Worm (Caenorhabditis elegans): ENCODE measurements around the gene enri-2.

The enri-2 gene

DNA sequence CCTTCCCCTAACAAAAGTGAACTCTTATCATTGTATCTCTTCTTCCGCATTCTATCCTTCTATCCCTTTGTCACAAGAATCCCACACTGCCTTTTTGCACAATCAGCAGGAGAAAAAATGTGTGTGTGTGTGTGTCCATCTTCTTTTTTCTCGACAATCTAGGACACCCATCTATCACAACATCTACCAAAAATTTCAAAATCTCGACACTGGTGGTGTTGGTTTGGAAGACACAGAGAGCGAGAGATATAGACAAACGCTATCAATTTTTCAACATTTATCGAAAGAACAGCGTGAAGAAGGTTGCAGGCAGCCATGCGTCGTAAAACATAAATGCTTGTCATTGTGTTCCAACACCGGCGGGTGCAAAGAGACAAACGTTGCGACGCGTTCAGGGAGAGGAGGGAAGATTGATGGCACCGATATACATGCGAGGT lies 36.8 kb upstream of the enri-2 start (continued):
- TF ChIP-seq php-3 (GFP tag; IDR thresholded peaks at IDR 0.05) (no peak), ZK337.2 (GFP tag; IDR thresholded peaks at IDR 0.05) (no peak), hif-1 (tag; optimal IDR thresholded peaks at IDR 0.05) (peak in 1 of 2 experiments; percentile 7), dpl-1 (GFP tag; optimal IDR thresholded peaks at IDR 0.05) (peak; percentile 20), unc-39 (tag; optimal IDR thresholded peaks at IDR 0.05) (no peak), F44E2.7 (GFP tag; IDR thresholded peaks at IDR 0.05) (no peak), zip-11 (GFP tag; IDR thresholded peaks at IDR 0.05) (no peak), lin-15B (tag; optimal IDR thresholded peaks at IDR 0.05) (no peak), mxl-3 (GFP tag; optimal IDR thresholded peaks at IDR 0.05) (peak; percentile 70), lin-39 (tag; optimal IDR thresholded peaks at IDR 0.05) (no peak), unc-62 (GFP tag; optimal IDR thresholded peaks at IDR 0.05 in 1 of 2) (peak in 1 of 2 experiments; percentile 100), unc-62 (tag; optimal IDR thresholded peaks at IDR 0.05) (no peak), nhr-42 (GFP tag; IDR thresholded peaks at IDR 0.05) (no peak), spr-3 (GFP tag; optimal IDR thresholded peaks at IDR 0.05) (no peak), lin-38 (GFP tag; IDR thresholded peaks at IDR 0.05) (no peak), daf-12 (tag; optimal IDR thresholded peaks at IDR 0.05) (no peak), Y75B8A.6 (GFP tag; IDR thresholded peaks at IDR 0.05) (no peak), aha-1 (tag) (no peak), mxl-2 (GFP tag; conservative IDR thresholded peaks at IDR 0.05) (no peak), duxl-1 (tag; optimal IDR thresholded peaks at IDR 0.05; ENCODE audit: poor library complexity) (no peak), zfp-3 (GFP tag; conservative IDR thresholded peaks at IDR 0.05) (no peak), ceh-28 (tag; optimal IDR thresholded peaks at IDR 0.05) (no peak), Y48G9A.11 (GFP tag; IDR thresholded peaks at IDR 0.05) (no peak), madf-9 (GFP tag; conservative IDR thresholded peaks at IDR 0.05) (no peak), daf-8 (GFP tag; IDR thresholded peaks at IDR 0.05) (no peak), D1046.2 (GFP tag; IDR thresholded peaks at IDR 0.05) (no peak), nhr-77 (tag; optimal IDR thresholded peaks at IDR 0.05) (peak; percentile 17), zag-1 (tag; optimal IDR thresholded peaks at IDR 0.05) (no peak), mdl-1 (tag; optimal IDR thresholded peaks at IDR 0.05) (peak in 1 of 2 experiments; percentile 61), nhr-6 (tag; optimal IDR thresholded peaks at IDR 0.05) (no peak), zip-2 (tag; optimal IDR thresholded peaks at IDR 0.05) (no peak), madf-5 (GFP tag; IDR thresholded peaks at IDR 0.05) (no peak), nhr-48 (tag; optimal IDR thresholded peaks at IDR 0.05) (peak; percentile 39), R02D3.7 (tag; optimal IDR thresholded peaks at IDR 0.05) (no peak), nhr-11 (tag; optimal IDR thresholded peaks at IDR 0.05) (peak; percentile 83), nhr-237 (tag; optimal IDR thresholded peaks at IDR 0.05) (no peak), aly-2 (tag; optimal IDR thresholded peaks at IDR 0.05) (no peak), lin-13 (GFP tag; optimal IDR thresholded peaks at IDR 0.05) (no peak), ctbp-1 (GFP tag; IDR thresholded peaks at IDR 0.05) (no peak), mep-1 (tag; optimal IDR thresholded peaks at IDR 0.05) (peak; percentile 2), ceh-82 (tag; optimal IDR thresholded peaks at IDR 0.05) (no peak), nhr-111 (GFP tag; optimal IDR thresholded peaks at IDR 0.05) (no peak), pha-4 (GFP tag; IDR thresholded peaks at IDR 0.05) (no peak), pha-4 (tag; optimal IDR thresholded peaks at IDR 0.05) (no peak), Y105C5A.15 (GFP tag; IDR thresholded peaks at IDR 0.05) (no peak), Y5F2A.4 (GFP tag; optimal IDR thresholded peaks at IDR 0.05) (no peak), T26A8.4 (GFP tag; IDR thresholded peaks at IDR 0.05) (no peak), lsy-2 (tag; optimal IDR thresholded peaks at IDR 0.05) (peak in 1 of 2 experiments; percentile 43), nhr-76 (tag; optimal IDR thresholded peaks at IDR 0.05) (no peak), snpc-1.2 (GFP tag; IDR thresholded peaks at IDR 0.05) (no peak), nhr-10 (tag; optimal IDR thresholded peaks at IDR 0.05) (no peak), fkh-10 (GFP tag; optimal IDR thresholded peaks at IDR 0.05) (no peak), lin-1 (GFP tag; IDR thresholded peaks at IDR 0.05) (no peak), zfp-2 (tag; optimal IDR thresholded peaks at IDR 0.05) (no peak)

All from whole organism, L4 larva.